Fruit fly (Drosophila melanogaster) whole organism, embryonic: ENCODE results near the gene Dhod.
A peak's percentile ranks its signal among the peaks of the same experiment; 100 is the strongest.

Experiments
- Atf-2 ChIP-seq: fragments of 200-800 bp; sonication (Bioruptor generic); optimal IDR thresholded peaks from 2 replicates; lab custom pipeline; 2016; ENCODE audit warnings: missing biosample characterization, missing genetic modification characterization
- Awh ChIP-seq: fragments of 200-800 bp; sonication (Bioruptor generic); IDR thresholded peaks from 2 replicates; pipeline ENCODE4, ENCODE4 v1.3.6; 2022; ENCODE audit warnings: missing biosample characterization, missing genetic modification characterization
- CG10209 ChIP-seq: fragments of 200-800 bp; sonication (Bioruptor generic); optimal IDR thresholded peaks from 3 replicates; lab custom pipeline; 2017; ENCODE audit warnings: missing biosample characterization, mild to moderate bottlenecking, missing genetic modification characterization, missing genetic modification reagents
- CG10321 ChIP-seq: fragments of 200-800 bp; sonication (Bioruptor generic); IDR thresholded peaks from 2 replicates; pipeline ENCODE4 v1.3.6; 2022; ENCODE audit warnings: missing biosample characterization, missing genetic modification characterization
- CG10462 ChIP-seq: fragments of 200-800 bp; sonication (Bioruptor generic); optimal IDR thresholded peaks from 2 replicates; lab custom pipeline; 2016; ENCODE audit warnings: missing biosample characterization, missing genetic modification characterization
- CG11723 ChIP-seq: fragments of 200-800 bp; sonication (Bioruptor generic); optimal IDR thresholded peaks from 2 replicates; lab custom pipeline; 2017; ENCODE audit warnings: missing biosample characterization, mild to moderate bottlenecking, missing genetic modification characterization
- CG12071 ChIP-seq: fragments of 200-800 bp; sonication (Bioruptor generic); optimal IDR thresholded peaks from 3 replicates; lab custom pipeline; 2018; ENCODE audit warnings: missing biosample characterization, mild to moderate bottlenecking, missing genetic modification characterization
- CG12219 ChIP-seq: fragments of 200-800 bp; sonication (Bioruptor generic); optimal IDR thresholded peaks from 3 replicates; lab custom pipeline; 2018; ENCODE audit warnings: missing biosample characterization, mild to moderate bottlenecking, missing genetic modification characterization
- CG13296 ChIP-seq: fragments of 200-800 bp; sonication (Bioruptor generic); optimal IDR thresholded peaks from 3 replicates; lab custom pipeline; 2018; ENCODE audit warnings: missing biosample characterization, mild to moderate bottlenecking, missing genetic modification characterization
- CG18476 ChIP-seq: fragments of 200-800 bp; sonication (Bioruptor generic); optimal IDR thresholded peaks from 2 replicates; lab custom pipeline; 2016; ENCODE audit warnings: missing biosample characterization, mild to moderate bottlenecking, missing genetic modification characterization
- CG30020 ChIP-seq: fragments of 200-800 bp; optimal IDR thresholded peaks from 2 replicates; lab custom pipeline; 2019; ENCODE audit warnings: missing biosample characterization, mild to moderate bottlenecking, missing genetic modification characterization, moderate library complexity
- CG30431 ChIP-seq: fragments of 200-800 bp; sonication (Bioruptor generic); optimal IDR thresholded peaks from 2 replicates; lab custom pipeline; 2017; ENCODE audit warnings: missing biosample characterization, missing genetic modification characterization
- CG43689 ChIP-seq: fragments of 200-800 bp; sonication (Bioruptor generic); IDR thresholded peaks from 2 replicates; pipeline ENCODE4 v1.3.6; 2022; ENCODE audit warnings: missing biosample characterization, missing genetic modification characterization
- CG4404 ChIP-seq: fragments of 200-800 bp; sonication (Bioruptor generic); IDR thresholded peaks from 2 replicates; pipeline ENCODE4 v1.3.6; 2022; ENCODE audit warnings: missing biosample characterization, missing genetic modification characterization
- CG6272 ChIP-seq: fragments of 200-800 bp; sonication (Bioruptor generic); IDR thresholded peaks from 2 replicates; pipeline ENCODE4 v1.3.6; 2022; ENCODE audit warnings: missing biosample characterization, missing genetic modification characterization
- CG6854 ChIP-seq: fragments of 200-800 bp; sonication (Bioruptor generic); optimal IDR thresholded peaks from 3 replicates; lab custom pipeline; 2017; ENCODE audit warnings: missing biosample characterization, mild to moderate bottlenecking, missing genetic modification characterization
- CG7357 ChIP-seq: fragments of 200-800 bp; sonication (Bioruptor generic); IDR thresholded peaks from 3 replicates; pipeline ENCODE4 v1.3.6; 2022; ENCODE audit warnings: missing biosample characterization, missing genetic modification characterization
- CG7928 ChIP-seq: fragments of 200-800 bp; sonication (Bioruptor generic); optimal IDR thresholded peaks from 2 replicates; lab custom pipeline; 2017; ENCODE audit warnings: missing biosample characterization, mild to moderate bottlenecking, missing genetic modification characterization
- CG8388 ChIP-seq: fragments of 200-800 bp; sonication (Bioruptor generic); optimal IDR thresholded peaks from 2 replicates; lab custom pipeline; 2019; ENCODE audit warnings: missing biosample characterization, mild to moderate bottlenecking, missing genetic modification characterization, moderate library complexity
- Dip2 ChIP-seq: fragments of 200-800 bp; sonication (Bioruptor generic); IDR thresholded peaks from 2 replicates; pipeline ENCODE4 v1.3.6; 2022; ENCODE audit warnings: missing biosample characterization, missing genetic modification characterization
- E2f2 ChIP-seq: fragments of 200-800 bp; sonication (Bioruptor generic); IDR thresholded peaks from 2 replicates; pipeline ENCODE4 v1.3.6; 2022; ENCODE audit warnings: missing biosample characterization, missing genetic modification characterization
- Fer1 ChIP-seq: fragments of 200-800 bp; sonication (Bioruptor generic); optimal IDR thresholded peaks from 2 replicates; lab custom pipeline; 2017; ENCODE audit warnings: missing biosample characterization, mild to moderate bottlenecking, missing genetic modification characterization
- HmgZ ChIP-seq: fragments of 200-800 bp; sonication (Bioruptor generic); optimal IDR thresholded peaks from 2 replicates; lab custom pipeline; 2018; ENCODE audit warnings: missing biosample characterization, mild to moderate bottlenecking, missing genetic modification characterization
- Hr3 ChIP-seq: fragments of 200-800 bp; sonication (Bioruptor generic); optimal IDR thresholded peaks from 3 replicates; lab custom pipeline; 2016; ENCODE audit warnings: missing biosample characterization, missing genetic modification characterization
- Hr51 ChIP-seq, 2 experiments: fragments of 200-800 bp; sonication (Bioruptor generic); optimal IDR thresholded peaks; 2 replicates in 1 of 2; 3 replicates in 1 of 2; lab custom pipeline; 2016 to 2018; ENCODE audit warnings: missing biosample characterization in 2 of 2, missing genetic modification characterization in 2 of 2, mild to moderate bottlenecking in 1 of 2, moderate library complexity in 1 of 2
- Mrtf ChIP-seq: fragments of 200-800 bp; sonication (Bioruptor generic); IDR thresholded peaks from 3 replicates; pipeline ENCODE4 v1.3.6; 2022; ENCODE audit warnings: missing biosample characterization, missing genetic modification characterization
- Opbp ChIP-seq: fragments of 200-800 bp; sonication (Bioruptor generic); IDR thresholded peaks from 3 replicates; pipeline ENCODE4 v1.3.6; 2022; ENCODE audit warnings: missing biosample characterization, missing genetic modification characterization; ENCODE audit not compliant: partially characterized antibody
- Ptx1 ChIP-seq: fragments of 200-800 bp; sonication (Bioruptor generic); IDR thresholded peaks from 2 replicates; pipeline ENCODE4 v1.3.6; 2022; ENCODE audit warnings: missing biosample characterization, missing genetic modification characterization
- Rfx ChIP-seq: fragments of 200-800 bp; sonication (Bioruptor generic); IDR thresholded peaks from 2 replicates; pipeline ENCODE4 v1.3.6; 2022; ENCODE audit warnings: missing biosample characterization, missing genetic modification characterization
- Sin3A ChIP-seq: fragments of >200 bp; optimal IDR thresholded peaks from 2 replicates; lab custom pipeline; 2018
- ab ChIP-seq: fragments of 200-800 bp; sonication (Bioruptor generic); optimal IDR thresholded peaks from 2 replicates; lab custom pipeline; 2016; ENCODE audit warnings: missing biosample characterization, missing genetic modification characterization
- ash1 ChIP-seq: fragments of 200-800 bp; sonication (Bioruptor generic); optimal IDR thresholded peaks from 2 replicates; lab custom pipeline; 2018; ENCODE audit warnings: missing biosample characterization, mild to moderate bottlenecking, missing genetic modification characterization
- ato ChIP-seq: fragments of 200-800 bp; sonication (Bioruptor generic); IDR thresholded peaks from 2 replicates; pipeline ENCODE4 v1.3.6; 2022; ENCODE audit warnings: missing biosample characterization, missing genetic modification characterization; ENCODE audit not compliant: partially characterized antibody
- br ChIP-seq: fragments of >200 bp; optimal IDR thresholded peaks from 2 replicates; lab custom pipeline; 2017
- btn ChIP-seq: fragments of 200-800 bp; sonication (Bioruptor generic); optimal IDR thresholded peaks from 2 replicates; lab custom pipeline; 2016; ENCODE audit warnings: missing biosample characterization, missing genetic modification characterization
- corto ChIP-seq: fragments of 200-800 bp; sonication (Bioruptor generic); optimal IDR thresholded peaks from 2 replicates; lab custom pipeline; 2016; ENCODE audit warnings: missing biosample characterization, mild to moderate bottlenecking, missing genetic modification characterization, moderate library complexity
- crp ChIP-seq, 2 experiments: fragments of 200-800 bp; sonication (Bioruptor generic); optimal IDR thresholded peaks; 2 replicates in 1 of 2; 3 replicates in 1 of 2; lab custom pipeline; 2017; ENCODE audit warnings: missing biosample characterization in 2 of 2, missing genetic modification characterization in 2 of 2, mild to moderate bottlenecking in 1 of 2, moderate library complexity in 1 of 2
- fru ChIP-seq: fragments of >200 bp; optimal IDR thresholded peaks from 2 replicates; lab custom pipeline; 2017
- grn ChIP-seq: fragments of 200-800 bp; sonication (Bioruptor generic); optimal IDR thresholded peaks from 3 replicates; lab custom pipeline; 2017; ENCODE audit warnings: missing biosample characterization, missing genetic modification characterization
- gsb ChIP-seq: fragments of 200-800 bp; sonication (Bioruptor generic); IDR thresholded peaks from 2 replicates; pipeline ENCODE4 v1.3.6; 2022; ENCODE audit warnings: missing biosample characterization, missing genetic modification characterization
- ham ChIP-seq: fragments of 200-800 bp; sonication (Bioruptor generic); IDR thresholded peaks from 2 replicates; pipeline ENCODE4 v1.3.6; 2022; ENCODE audit warnings: missing biosample characterization, missing genetic modification characterization
- hbn ChIP-seq: fragments of 200-800 bp; sonication (Bioruptor generic); IDR thresholded peaks from 2 replicates; pipeline ENCODE4 v1.3.6; 2022; ENCODE audit warnings: missing biosample characterization, missing genetic modification characterization; ENCODE audit not compliant: partially characterized antibody
- jing ChIP-seq: fragments of 200-800 bp; sonication (Bioruptor generic); optimal IDR thresholded peaks from 2 replicates; lab custom pipeline; 2018; ENCODE audit warnings: missing biosample characterization, mild to moderate bottlenecking, missing genetic modification characterization
- psq ChIP-seq: fragments of 200-800 bp; sonication (Bioruptor generic); optimal IDR thresholded peaks from 2 replicates; lab custom pipeline; 2017; ENCODE audit warnings: missing biosample characterization, missing genetic modification characterization
- schlank ChIP-seq: fragments of 200-800 bp; sonication (Bioruptor generic); optimal IDR thresholded peaks from 2 replicates; lab custom pipeline; 2018; ENCODE audit warnings: missing biosample characterization, mild to moderate bottlenecking, missing genetic modification characterization
- tin ChIP-seq: fragments of 200-800 bp; sonication (Bioruptor generic); optimal IDR thresholded peaks from 3 replicates; lab custom pipeline; 2016; ENCODE audit warnings: missing biosample characterization, missing genetic modification characterization
- tll ChIP-seq, 2 experiments: fragments of 200-800 bp in 1 of 2; fragments of >200 bp in 1 of 2; sonication (Bioruptor generic) in 1 of 2; optimal IDR thresholded peaks; 2 replicates each; lab custom pipeline; 2017 to 2019; ENCODE audit warnings: missing biosample characterization in 2 of 2, missing genetic modification characterization in 2 of 2, mild to moderate bottlenecking in 1 of 2, moderate library complexity in 1 of 2
- ttk ChIP-seq: fragments of 200-800 bp; sonication (Bioruptor generic); IDR thresholded peaks from 2 replicates; pipeline ENCODE4 v2.1.2; 2022; ENCODE audit warnings: missing biosample characterization, missing genetic modification characterization
- yki ChIP-seq: fragments of >200 bp; optimal IDR thresholded peaks from 3 replicates; lab custom pipeline; 2018
- zen2 ChIP-seq: fragments of 200-800 bp; sonication (Bioruptor generic); IDR thresholded peaks from 3 replicates; pipeline ENCODE4 v1.3.6; 2022; ENCODE audit warnings: missing biosample characterization, missing genetic modification characterization; ENCODE audit not compliant: partially characterized antibody
- zf30C ChIP-seq: fragments of 200-800 bp; sonication (Bioruptor generic); optimal IDR thresholded peaks from 3 replicates; lab custom pipeline; 2018; ENCODE audit warnings: missing biosample characterization, mild to moderate bottlenecking, missing genetic modification characterization
- zfh2 ChIP-seq: fragments of 200-800 bp; sonication (Bioruptor generic); optimal IDR thresholded peaks from 2 replicates; lab custom pipeline; 2016; ENCODE audit warnings: missing biosample characterization, missing genetic modification characterization

The Dhod gene

dm6 chr3R:8676560-8677000 is 23.9 kb upstream of the Dhod start, which contains the start of the genes Unc50, CG11755 and CG8043 (continued):
- TF ChIP-seq CG11723 (GFP tag; lab: Kevin White, UChicago) (peak; percentile 49), CG10321 (GFP tag; lab: Robert Waterston, UW) (no peak), ttk (GFP tag; lab: Robert Waterston, UW) (peak; percentile 52; the same call in 1 of the 2 replicates), Fer1 (GFP tag; lab: Kevin White, UChicago) (no peak), Mrtf (peak; percentile 66; the same call in 2 of the 3 replicates), psq (GFP tag; lab: Kevin White, UChicago) (no peak), CG6854 (no peak), Hr51 (GFP tag; optimal IDR thresholded peaks at IDR 0.05; lab: Kevin White, UChicago) (peak in 1 of 2 experiments; percentile 64), CG30020 (peak; percentile 74), CG12219 (GFP tag; lab: Kevin White, UChicago) (peak; percentile 35), yki (lab: Kevin White, UChicago) (no peak), CG4404 (GFP tag; lab: Robert Waterston, UW) (peak; percentile 78), CG18476 (GFP tag; lab: Kevin White, UChicago) (peak; percentile 54), CG43689 (no peak), Sin3A (lab: Kevin White, UChicago) (peak; percentile 88), CG6272 (peak; percentile 83), ham (GFP tag; lab: Robert Waterston, UW) (no peak), zf30C (GFP tag; lab: Kevin White, UChicago) (no peak), Ptx1 (peak; percentile 75), tin (GFP tag; lab: Kevin White, UChicago) (peak; percentile 77), Awh (GFP tag; lab: Robert Waterston, UW) (0 out of 2 replicates have a peak, but pooled peaks have one; percentile 25), zen2 (GFP tag; lab: Robert Waterston, UW) (peak; percentile 95), Dip2 (no peak), grn (GFP tag; lab: Kevin White, UChicago) (peak; percentile 100), CG7357 (GFP tag; lab: Robert Waterston, UW) (peak; percentile 45; the same call in 1 of the 3 replicates), CG10462 (peak; percentile 48), CG30431 (no peak), br (lab: Kevin White, UChicago) (no peak), HmgZ (tag; lab: Kevin White, UChicago) (peak; percentile 87), hbn (GFP tag; lab: Robert Waterston, UW) (peak; percentile 99), Rfx (GFP tag; lab: Robert Waterston, UW) (peak; percentile 87), crp (GFP tag; optimal IDR thresholded peaks at IDR 0.05; lab: Kevin White, UChicago) (peak; percentile 94 to 98), ash1 (GFP tag; lab: Kevin White, UChicago) (no peak), CG8388 (peak; percentile 86), CG7928 (GFP tag; lab: Kevin White, UChicago) (peak; percentile 20), fru (no peak), corto (GFP tag; lab: Kevin White, UChicago) (peak; percentile 72), schlank (tag; lab: Kevin White, UChicago) (peak; percentile 22), Hr3 (GFP tag; lab: Kevin White, UChicago) (peak; percentile 78), btn (GFP tag; lab: Kevin White, UChicago) (no peak), CG13296 (GFP tag; lab: Kevin White, UChicago) (peak; percentile 69), Opbp (GFP tag; lab: Robert Waterston, UW) (peak; percentile 91), ato (GFP tag; lab: Robert Waterston, UW) (peak; percentile 74; the same call in 1 of the 2 replicates), zfh2 (GFP tag; lab: Kevin White, UChicago) (peak; percentile 72), CG10209 (GFP tag; lab: Kevin White, UChicago) (peak; percentile 70), Atf-2 (GFP tag; lab: Kevin White, UChicago) (peak; percentile 53), jing (GFP tag; lab: Kevin White, UChicago) (no peak), tll (GFP tag; optimal IDR thresholded peaks at IDR 0.05; lab: Kevin White, UChicago) (peak in 1 of 2 experiments; percentile 80), gsb (GFP tag; lab: Robert Waterston, UW) (no peak), CG12071 (GFP tag; lab: Kevin White, UChicago) (no peak), E2f2 (GFP tag; lab: Robert Waterston, UW) (peak; percentile 47; the same call in 1 of the 2 replicates), ab (GFP tag; lab: Kevin White, UChicago) (no peak)
